Worm (Caenorhabditis elegans): Measurements from ENCODE around the gene daf-22.
"Not testable (repeated sequence)": the region's sequence is repeated elsewhere in the genome, so short reads cannot be mapped to it uniquely, and the experiment has no call there.

Gene daf-22

DNA sequence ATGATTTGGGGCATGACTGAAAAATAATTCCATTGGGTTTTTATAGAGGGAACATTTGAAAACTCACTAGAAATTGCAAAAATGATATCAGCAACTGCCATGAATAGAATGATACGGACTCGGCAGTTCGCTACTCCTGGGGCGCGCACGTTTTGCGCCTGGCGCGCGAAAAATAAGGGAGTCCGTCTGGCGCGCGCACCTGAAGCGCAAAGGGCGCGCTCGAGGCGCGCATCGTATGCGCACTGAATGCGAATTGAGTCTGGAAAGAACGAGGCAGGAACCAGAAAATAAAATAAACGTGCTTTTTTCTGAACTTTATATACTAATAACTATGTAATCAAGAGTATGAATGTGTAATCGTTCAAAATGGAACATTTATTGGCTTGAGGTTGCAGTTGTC, 15.7 kb upstream of the daf-22 start, which contains the start of gene Y57A10C.10:
TSS of gene Y57A10C.10 (minus strand) at position 101 of the 400 bp plus-strand sequence.
- TF ChIP-seq unc-62 (GFP tag; optimal IDR thresholded peaks at IDR 0.05) = not testable (repeated sequence)

DNA sequence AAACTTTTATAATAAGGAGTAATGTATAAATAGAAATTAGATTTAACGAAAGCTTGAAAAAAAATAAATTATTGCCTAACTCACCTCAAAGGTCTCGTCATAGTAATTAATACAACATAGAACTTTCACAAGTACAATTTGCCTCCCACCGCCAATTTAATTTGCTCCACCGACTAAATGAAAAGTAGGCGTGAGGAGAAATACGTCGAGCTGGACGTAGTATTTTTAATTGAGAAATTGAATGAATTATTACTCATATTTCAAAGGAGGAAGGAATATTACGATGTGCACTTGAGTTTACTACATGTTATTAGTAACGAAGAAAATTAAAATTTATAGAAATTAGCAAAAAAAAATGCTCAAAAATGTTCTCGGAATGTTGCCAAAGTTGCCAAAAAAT, 12.9 kb upstream of the daf-22 start, which contains the start of gene Y57A10C.9:
TSS of gene Y57A10C.9 (minus strand) at position 101 of the 400 bp plus-strand sequence.
- TF ChIP-seq unc-62 (GFP tag; optimal IDR thresholded peaks at IDR 0.05) = no peak

DNA sequence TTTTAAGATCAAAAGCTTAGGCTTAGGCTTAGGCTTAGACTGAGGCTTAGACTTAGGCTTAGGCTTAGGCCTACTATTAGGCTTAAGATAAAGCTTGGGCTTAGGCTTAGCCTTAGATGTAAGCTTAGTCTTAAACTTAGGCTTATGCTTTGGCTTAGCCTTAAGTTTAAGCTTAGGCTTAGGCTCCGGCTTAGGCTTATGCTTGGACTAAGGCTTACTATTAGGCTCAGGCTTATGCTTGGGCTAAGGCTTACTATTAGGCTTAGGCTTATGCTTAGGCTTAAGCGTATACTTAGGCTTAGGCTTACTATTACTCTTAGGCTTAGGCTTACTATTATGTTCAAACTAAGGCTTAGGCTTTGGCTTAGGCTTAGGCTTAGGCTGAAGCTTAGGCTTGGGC, 11.2 kb upstream of the daf-22 start:
- no peak for TF ChIP-seq unc-62 (GFP tag; optimal IDR thresholded peaks at IDR 0.05)

DNA sequence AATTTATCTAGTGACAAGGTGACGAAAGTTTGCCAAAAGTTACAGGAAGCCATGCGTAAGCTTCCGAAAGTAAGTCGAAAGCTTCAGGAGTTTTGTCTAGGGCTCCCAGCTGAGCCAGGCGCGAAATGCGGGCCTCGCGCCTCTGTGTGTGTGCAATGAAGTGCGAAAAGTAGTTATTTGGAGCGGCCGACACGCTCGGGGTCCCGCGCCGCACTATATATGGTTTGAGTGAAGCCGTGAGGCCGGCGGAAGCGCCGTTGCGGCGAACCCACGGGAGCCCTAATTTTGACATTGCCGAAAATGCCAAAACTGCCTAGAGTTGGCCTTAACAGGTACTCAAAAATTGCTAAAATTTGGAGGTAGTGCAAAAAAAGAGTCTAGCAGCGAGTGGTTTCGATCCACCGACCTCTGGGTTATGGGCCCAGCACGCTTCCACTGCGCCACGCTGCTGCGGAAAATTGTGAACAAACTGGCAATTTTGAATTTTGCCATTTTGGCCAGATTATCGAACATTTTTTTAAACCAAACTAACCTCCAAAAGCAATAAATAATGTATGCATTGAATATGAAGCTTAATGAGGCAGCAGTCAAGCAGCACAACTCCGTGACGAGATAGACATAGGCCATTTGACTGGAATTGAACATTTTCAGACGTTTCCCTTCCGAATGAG, 9.8 kb upstream of the daf-22 start:
- TF ChIP-seq unc-62 (GFP tag; optimal IDR thresholded peaks at IDR 0.05) = no peak

DNA sequence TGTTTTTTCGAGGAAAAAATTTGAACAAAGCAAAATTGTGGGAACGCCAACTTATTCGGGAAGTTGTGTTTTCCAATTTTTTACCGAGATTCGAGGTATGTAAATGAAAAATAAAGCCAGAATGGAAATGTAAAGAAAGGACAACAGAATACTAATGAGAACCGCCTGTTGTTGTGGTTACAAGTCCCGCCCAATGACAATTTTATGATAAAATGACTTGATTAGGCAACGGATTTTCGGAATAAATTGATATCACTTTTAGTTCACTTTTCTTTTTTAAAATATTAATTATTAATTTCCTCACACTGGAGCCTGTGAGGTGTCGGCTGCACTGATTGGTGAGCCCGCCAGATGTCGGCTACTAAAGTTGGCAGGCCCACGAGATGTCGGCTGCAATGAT, 6.9 kb upstream of the daf-22 start, which contains the start of gene dct-12:
TSS of gene dct-12 (minus strand) at position 101 of the 400 bp plus-strand sequence.
- TF ChIP-seq unc-62 (GFP tag; optimal IDR thresholded peaks at IDR 0.05) = no peak

DNA sequence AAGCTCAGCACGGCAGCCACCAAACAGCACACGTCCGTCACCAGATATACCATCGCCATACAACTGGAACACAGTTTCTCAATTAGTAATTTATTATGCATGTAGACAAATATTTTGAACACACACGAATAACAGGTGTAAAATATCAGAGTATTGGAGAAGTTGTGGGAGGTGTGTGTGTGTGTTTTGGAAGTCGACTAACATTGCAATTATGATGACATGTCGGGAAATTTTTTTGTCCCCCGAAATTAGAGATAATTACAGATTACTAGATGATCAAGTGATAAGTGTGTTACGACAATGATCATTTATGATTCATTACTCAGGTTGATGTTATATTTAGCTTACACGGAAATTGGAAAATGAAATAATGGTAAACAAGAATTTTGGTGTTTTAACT, 4.2 kb upstream of the daf-22 start, which contains the start of gene Y57A10C.8:
TSS of gene Y57A10C.8 (minus strand) at position 101 of the 400 bp plus-strand sequence.
- TF ChIP-seq unc-62 (GFP tag; optimal IDR thresholded peaks at IDR 0.05) = no peak

DNA sequence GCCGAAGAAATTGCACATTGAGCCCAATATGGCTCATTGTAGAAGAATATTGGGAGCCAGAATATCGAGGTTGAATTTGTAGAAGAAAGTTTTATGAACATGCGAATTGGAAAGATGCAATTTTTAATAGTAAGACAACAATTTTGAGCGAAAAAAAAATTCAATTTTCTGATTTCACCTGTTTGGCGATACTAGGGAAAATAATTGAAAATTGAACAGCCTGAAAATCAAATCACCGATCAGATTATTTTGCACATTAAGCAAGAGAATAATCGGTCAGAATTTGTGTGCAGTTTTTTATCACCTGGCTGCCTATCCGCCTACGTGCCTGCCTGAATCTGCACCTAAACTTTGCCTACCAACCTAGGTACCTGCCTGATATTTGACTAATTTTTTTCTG, 5.0 kb downstream of the daf-22 start, which contains the start of gene sre-26:
TSS of gene sre-26 (minus strand) at position 101 of the 400 bp plus-strand sequence.
- TF ChIP-seq unc-62 (GFP tag; optimal IDR thresholded peaks at IDR 0.05) = no peak

DNA sequence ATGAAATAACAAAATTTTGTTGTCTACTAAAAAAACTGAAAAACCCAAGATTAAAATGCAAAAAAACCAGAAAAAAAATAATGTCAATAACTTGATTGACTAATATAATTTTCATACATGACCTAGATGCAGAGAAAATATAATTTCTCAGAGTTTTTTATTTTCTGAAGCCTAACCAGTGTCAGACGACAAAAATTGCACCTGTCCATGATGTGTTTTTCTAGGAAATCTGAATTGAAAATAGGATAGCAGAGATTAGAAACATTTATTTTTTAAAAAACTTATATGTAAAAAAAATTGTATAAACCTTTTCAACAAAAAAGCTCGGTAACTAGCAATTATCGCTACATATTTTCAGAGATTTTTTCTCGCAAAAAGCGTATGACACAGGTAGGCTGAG, 7.5 kb downstream of the daf-22 start:
- no peak for TF ChIP-seq unc-62 (GFP tag; optimal IDR thresholded peaks at IDR 0.05)

DNA sequence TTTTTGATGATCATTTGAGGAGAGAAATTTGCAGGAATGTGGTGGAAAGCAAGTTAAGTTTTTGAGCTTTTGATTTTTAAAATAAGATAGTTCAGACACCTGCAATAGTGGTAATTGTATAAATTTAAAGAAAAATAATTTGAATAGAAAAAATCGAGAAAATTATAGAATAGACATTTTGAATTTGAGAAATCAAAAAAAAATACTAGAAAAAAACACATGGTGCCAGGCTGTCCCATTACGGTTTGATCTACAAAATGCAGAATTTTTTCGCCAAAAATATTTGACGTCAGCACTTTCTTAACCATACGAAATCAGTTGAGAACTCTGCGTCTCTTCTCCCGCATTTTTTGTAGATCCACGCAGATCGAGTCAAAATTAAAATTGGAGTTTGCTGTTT, 8.0 kb downstream of the daf-22 start, which contains the start of gene sre-27:
TSS of gene sre-27 (minus strand) at position 101 of the 400 bp plus-strand sequence.
- TF ChIP-seq unc-62 (GFP tag; optimal IDR thresholded peaks at IDR 0.05) = no peak

DNA sequence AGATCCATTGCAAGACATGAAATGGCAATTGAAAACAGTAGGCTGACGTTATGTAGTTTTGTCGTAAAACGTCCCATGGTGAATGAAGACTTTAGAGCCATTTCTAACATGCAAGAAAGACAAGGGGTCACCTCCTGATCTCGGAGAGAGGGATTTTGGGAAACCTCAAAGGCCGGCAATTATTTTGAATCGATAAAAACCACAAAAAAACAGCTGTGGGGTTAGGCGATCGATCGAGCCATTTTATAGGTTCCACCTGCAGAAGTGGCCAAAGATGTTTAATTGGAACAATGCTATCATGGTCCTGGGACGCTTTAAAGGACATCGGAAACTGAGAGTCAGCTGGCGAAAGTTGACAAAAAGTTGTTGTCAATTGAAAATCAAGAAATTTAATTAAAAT, 10.7 kb downstream of the daf-22 start, which contains the start of gene Y57A10C.11:
TSS of gene Y57A10C.11 (minus strand) at position 101 of the 400 bp plus-strand sequence.
- TF ChIP-seq unc-62 (GFP tag; optimal IDR thresholded peaks at IDR 0.05) = no peak

DNA sequence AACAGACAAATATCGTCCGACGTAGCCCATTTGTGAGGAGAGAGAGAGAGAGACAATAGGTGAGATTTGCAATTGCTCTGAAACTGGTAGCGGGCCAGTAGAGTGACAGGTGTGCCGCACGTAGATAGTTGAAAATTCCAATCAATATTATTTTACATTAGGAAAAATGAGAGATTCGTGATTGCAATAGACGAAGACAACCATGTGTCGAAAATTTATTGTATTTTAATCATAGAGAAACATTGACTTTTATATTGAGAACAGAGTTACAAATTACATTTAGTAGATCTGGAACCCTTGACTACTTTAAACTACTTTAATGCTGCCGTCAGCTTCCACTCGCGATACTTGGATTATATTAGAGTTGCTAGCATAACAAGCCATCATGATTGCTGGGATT, 13.1 kb downstream of the daf-22 start, which contains the start of gene Y57A10C.1:
TSS of gene Y57A10C.1 (minus strand) at position 101 of the 400 bp plus-strand sequence.
- no peak for TF ChIP-seq unc-62 (GFP tag; optimal IDR thresholded peaks at IDR 0.05)

DNA sequence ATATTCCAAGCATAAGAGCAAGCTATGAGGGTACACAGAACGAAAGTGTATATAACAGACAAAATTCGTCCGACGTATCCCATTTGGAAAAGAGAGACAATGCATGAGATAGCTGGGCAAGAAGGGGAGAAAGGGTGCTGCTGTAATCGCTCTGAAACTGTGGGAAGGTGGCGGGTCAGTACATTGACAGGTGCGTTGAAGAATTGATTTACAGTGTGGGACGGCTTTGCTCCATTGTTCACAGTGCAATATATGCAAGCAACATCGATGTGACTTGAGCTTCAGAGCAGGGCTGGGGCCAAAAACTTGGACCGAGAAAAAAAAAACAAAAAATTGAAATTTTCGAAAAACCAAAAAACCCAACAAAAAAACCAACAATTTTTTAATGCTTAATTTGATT, 15.4 kb downstream of the daf-22 start, which contains the start of gene F57G9.3:
TSS of gene F57G9.3 (minus strand) at position 101 of the 400 bp plus-strand sequence.
- TF ChIP-seq unc-62 (GFP tag; optimal IDR thresholded peaks at IDR 0.05) = no peak

DNA sequence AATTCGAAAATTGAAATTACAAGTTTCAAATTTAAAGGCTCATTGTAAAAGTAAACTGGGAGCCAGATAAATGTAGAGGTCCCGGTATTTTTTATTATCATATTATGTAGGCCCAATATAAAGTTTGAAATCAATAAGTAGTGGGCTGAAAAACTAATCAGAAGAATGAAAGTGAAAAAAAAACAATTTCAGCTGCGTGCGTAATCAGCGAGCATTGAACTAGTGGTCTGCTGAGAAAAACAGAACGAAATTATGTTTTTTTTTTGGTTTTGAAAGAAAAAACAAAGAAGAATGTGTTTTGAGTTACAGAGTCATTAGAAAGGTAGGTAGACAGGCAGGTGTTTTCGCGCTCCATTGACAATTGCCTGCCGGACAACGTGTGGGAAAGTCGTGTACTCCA, 16.8 kb downstream of the daf-22 start, which contains the start of gene sre-31:
TSS of gene sre-31 (minus strand) at position 101 of the 400 bp plus-strand sequence.
- no peak for TF ChIP-seq unc-62 (GFP tag; optimal IDR thresholded peaks at IDR 0.05)

DNA sequence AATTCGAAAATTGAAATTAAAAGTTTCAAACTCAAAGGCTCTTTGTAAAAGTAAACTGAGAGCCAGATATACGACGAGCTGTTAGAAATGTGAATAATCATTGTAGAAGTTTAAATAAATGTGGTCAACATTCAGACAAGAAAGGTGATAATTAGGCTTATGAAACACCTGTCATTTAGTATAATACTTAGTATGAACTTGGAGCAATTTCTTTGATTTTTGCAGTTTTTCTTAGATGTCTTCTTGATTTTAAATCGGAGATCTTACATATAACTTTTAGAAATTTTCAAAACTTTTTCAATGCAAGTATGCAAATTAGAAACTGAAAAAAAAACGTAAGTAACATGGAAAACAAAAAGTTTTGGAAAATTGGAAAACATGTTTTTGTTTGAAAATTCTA, 19.1 kb downstream of the daf-22 start, which contains the start of gene sre-30:
TSS of gene sre-30 (minus strand) at position 101 of the 400 bp plus-strand sequence.
- TF ChIP-seq unc-62 (GFP tag; optimal IDR thresholded peaks at IDR 0.05) = no peak

DNA sequence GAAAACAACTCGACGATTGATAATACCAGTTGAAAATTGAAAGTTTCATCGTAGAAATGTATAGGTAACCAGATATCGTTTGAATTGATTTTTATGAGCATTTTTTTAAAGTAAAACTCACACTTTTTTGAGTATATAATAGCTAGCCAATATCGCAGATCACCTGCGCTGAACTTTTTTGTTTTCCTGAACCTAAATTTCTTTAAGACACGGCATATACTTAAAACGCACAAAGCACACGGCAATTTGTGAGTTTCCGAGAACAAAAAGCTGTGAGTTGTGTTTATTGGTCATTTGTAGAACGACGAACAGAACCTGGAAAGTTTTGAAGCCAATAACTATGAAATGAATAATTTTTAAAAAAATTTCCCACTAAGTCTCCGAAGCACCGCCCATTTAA, 23.7 kb downstream of the daf-22 start, which contains the start of gene sre-29:
TSS of gene sre-29 (minus strand) at position 101 of the 400 bp plus-strand sequence.
- no peak for TF ChIP-seq unc-62 (GFP tag; optimal IDR thresholded peaks at IDR 0.05)

DNA sequence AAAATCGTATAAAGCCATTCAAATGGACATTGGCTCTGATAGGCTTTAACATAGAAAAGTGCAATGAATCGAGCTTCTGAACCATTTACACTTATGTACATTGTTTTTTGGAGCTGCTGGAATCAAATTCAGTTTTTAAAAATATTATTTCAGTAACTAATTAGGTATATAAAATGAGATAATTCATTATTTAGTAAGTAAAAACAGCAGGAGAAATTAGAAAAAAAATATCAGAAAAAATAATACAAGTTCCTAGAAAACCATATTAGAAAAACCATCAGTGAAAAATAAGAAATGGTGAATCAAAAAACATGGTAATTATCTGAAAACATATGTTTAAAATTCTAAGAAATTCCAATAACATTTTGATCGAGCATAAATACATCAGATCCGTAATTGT, 27.8 kb downstream of the daf-22 start, which contains the start of gene F57G9.7:
TSS of gene F57G9.7 (minus strand) at position 101 of the 400 bp plus-strand sequence.
- no peak for TF ChIP-seq unc-62 (GFP tag; optimal IDR thresholded peaks at IDR 0.05)

DNA sequence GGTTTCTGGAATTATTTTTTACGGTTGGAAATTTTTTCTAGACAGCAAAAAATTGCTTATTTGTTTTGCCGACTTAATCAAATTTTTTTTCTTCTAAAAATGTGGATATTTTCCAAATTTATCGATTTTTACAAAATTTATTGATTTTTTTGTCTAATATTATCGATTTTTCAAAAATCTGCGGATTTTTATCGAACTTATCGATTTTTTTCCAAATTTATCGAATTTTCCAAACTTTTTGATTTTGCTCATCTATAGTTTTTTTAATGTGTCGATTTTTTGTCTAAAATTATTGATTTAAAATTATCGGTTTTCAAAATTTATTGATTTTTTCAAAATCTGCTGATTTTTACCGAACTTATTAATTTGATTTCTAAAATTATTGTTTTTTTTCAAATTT, 31.4 kb downstream of the daf-22 start:
- TF ChIP-seq unc-62 (GFP tag; optimal IDR thresholded peaks at IDR 0.05) = no peak
